Worm (Caenorhabditis elegans): ENCODE measurements around the gene srw-119.

srw-119 gene

ce11 chrV:2999736-3000135 is at the start of gene srw-119:
Gene srw-119 (minus strand): TSS chrV:2999836.
- TF ChIP-seq ceh-36 (tag; optimal IDR thresholded peaks at IDR 0.05) (no peak), F13C5.2 (tag; optimal IDR thresholded peaks at IDR 0.05) (no peak), hnd-1 (tag; optimal IDR thresholded peaks at IDR 0.05) (no peak), tbx-11 (GFP tag; IDR thresholded peaks at IDR 0.05) (no peak), aly-1 (tag; optimal IDR thresholded peaks at IDR 0.05) (no peak), flt-1 (GFP tag; IDR thresholded peaks at IDR 0.05) (no peak), scrt-1 (GFP tag; IDR thresholded peaks at IDR 0.05) (no peak), ceh-13 (GFP tag; optimal IDR thresholded peaks at IDR 0.05) (no peak), B0310.2 (tag; optimal IDR thresholded peaks at IDR 0.05) (no peak), ama-1 (optimal IDR thresholded peaks at IDR 0.05) (no peak), tra-4 (tag; optimal IDR thresholded peaks at IDR 0.05) (no peak), hmbx-1 (tag; optimal IDR thresholded peaks at IDR 0.05) (no peak), sea-1 (GFP tag; conservative IDR thresholded peaks at IDR 0.05) (no peak), tbx-37 (GFP tag; conservative IDR thresholded peaks at IDR 0.05) (no peak), hmg-4 (GFP tag; optimal IDR thresholded peaks at IDR 0.05) (no peak), pes-1 (GFP tag; IDR thresholded peaks at IDR 0.05) (no peak), ets-7 (tag; optimal IDR thresholded peaks at IDR 0.05) (no peak)

DNA sequence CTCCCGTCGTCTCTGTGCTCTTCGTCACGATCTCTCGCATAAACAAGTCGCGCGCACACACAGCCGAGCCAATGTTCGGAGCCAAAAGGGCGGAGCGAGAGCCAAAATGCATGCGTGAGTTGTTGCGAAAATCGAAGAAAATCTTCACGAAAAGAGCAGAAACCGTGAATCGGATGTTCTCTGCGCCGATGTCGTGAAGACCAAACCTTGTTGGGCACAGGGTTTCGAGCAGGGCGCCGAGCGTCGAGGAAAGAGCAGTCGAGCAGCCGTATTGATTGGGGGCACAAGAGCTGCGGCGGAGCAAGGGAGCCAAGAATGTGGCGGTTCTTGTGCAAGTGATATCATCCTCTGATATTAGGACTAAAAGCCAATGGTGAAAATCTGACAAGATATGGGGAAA is 46.7 kb upstream of the srw-119 start:
- TF ChIP-seq flt-1 (GFP tag; IDR thresholded peaks at IDR 0.05) (no peak), tbx-11 (GFP tag; IDR thresholded peaks at IDR 0.05) (no peak), scrt-1 (GFP tag; IDR thresholded peaks at IDR 0.05) (no peak), hnd-1 (tag; optimal IDR thresholded peaks at IDR 0.05) (no peak), tbx-37 (GFP tag; conservative IDR thresholded peaks at IDR 0.05) (no peak), hmbx-1 (tag; optimal IDR thresholded peaks at IDR 0.05) (no peak), F13C5.2 (tag; optimal IDR thresholded peaks at IDR 0.05) (no peak), sea-1 (GFP tag; conservative IDR thresholded peaks at IDR 0.05) (no peak), ceh-36 (tag; optimal IDR thresholded peaks at IDR 0.05) (no peak), ama-1 (optimal IDR thresholded peaks at IDR 0.05) (no peak), B0310.2 (tag; optimal IDR thresholded peaks at IDR 0.05) (no peak), ceh-13 (GFP tag; optimal IDR thresholded peaks at IDR 0.05) (no peak), hmg-4 (GFP tag; optimal IDR thresholded peaks at IDR 0.05) (no peak), tra-4 (tag; optimal IDR thresholded peaks at IDR 0.05) (no peak), aly-1 (tag; optimal IDR thresholded peaks at IDR 0.05) (no peak), ets-7 (tag; optimal IDR thresholded peaks at IDR 0.05) (no peak), pes-1 (GFP tag; IDR thresholded peaks at IDR 0.05) (no peak)

- TF ChIP-seq tra-4 (tag; optimal IDR thresholded peaks at IDR 0.05) (no peak), F13C5.2 (tag; optimal IDR thresholded peaks at IDR 0.05) (no peak), scrt-1 (GFP tag; IDR thresholded peaks at IDR 0.05) (no peak), tbx-11 (GFP tag; IDR thresholded peaks at IDR 0.05) (no peak), flt-1 (GFP tag; IDR thresholded peaks at IDR 0.05) (no peak), ceh-13 (GFP tag; optimal IDR thresholded peaks at IDR 0.05) (no peak), B0310.2 (tag; optimal IDR thresholded peaks at IDR 0.05) (no peak), tbx-37 (GFP tag; conservative IDR thresholded peaks at IDR 0.05) (no peak)
Measured at ce11 chrV:3044837-3045236, 45.2 kb upstream of the srw-119 start, which contains the start of gene F59D6.1. Gene F59D6.1 (plus strand): TSS chrV:3045137.

DNA sequence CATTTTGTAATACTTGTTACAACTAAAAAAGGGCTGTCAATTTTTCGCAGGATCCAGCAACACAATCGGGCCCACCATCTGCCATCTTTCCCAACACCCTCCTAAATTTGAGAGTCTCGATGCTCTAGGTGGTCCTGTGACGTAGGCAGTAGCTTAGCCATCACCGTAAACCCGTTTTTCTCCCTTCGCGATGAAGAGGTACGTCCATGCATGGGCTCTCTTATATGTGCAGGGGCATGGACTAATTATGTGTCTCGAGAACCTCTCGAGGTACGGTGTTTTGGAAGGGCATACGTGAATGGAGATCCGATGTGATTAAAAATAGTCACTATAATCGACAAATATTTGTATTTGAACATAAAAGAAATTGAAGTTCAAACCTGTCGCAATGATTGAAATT is 41.3 kb upstream of the srw-119 start:
- TF ChIP-seq B0310.2 (tag; optimal IDR thresholded peaks at IDR 0.05) (no peak), sea-1 (GFP tag; conservative IDR thresholded peaks at IDR 0.05) (no peak), ets-7 (tag; optimal IDR thresholded peaks at IDR 0.05) (no peak), hnd-1 (tag; optimal IDR thresholded peaks at IDR 0.05) (no peak), F13C5.2 (tag; optimal IDR thresholded peaks at IDR 0.05) (no peak), pes-1 (GFP tag; IDR thresholded peaks at IDR 0.05) (no peak), tra-4 (tag; optimal IDR thresholded peaks at IDR 0.05) (no peak), ama-1 (optimal IDR thresholded peaks at IDR 0.05) (no peak), ceh-13 (GFP tag; optimal IDR thresholded peaks at IDR 0.05) (no peak)

ce11 chrV:3039282-3039681 is 39.6 kb upstream of the srw-119 start, which contains the start of gene chpf-2:
Gene chpf-2 (minus strand): TSS chrV:3039382.
- TF ChIP-seq F13C5.2 (tag; optimal IDR thresholded peaks at IDR 0.05): no peak
- no peak for TF ChIP-seq hmg-4 (GFP tag; optimal IDR thresholded peaks at IDR 0.05)
- no peak for TF ChIP-seq scrt-1 (GFP tag; IDR thresholded peaks at IDR 0.05)
- no peak for TF ChIP-seq flt-1 (GFP tag; IDR thresholded peaks at IDR 0.05)
- no peak for TF ChIP-seq aly-1 (tag; optimal IDR thresholded peaks at IDR 0.05)
- no peak for TF ChIP-seq hmbx-1 (tag; optimal IDR thresholded peaks at IDR 0.05)
- TF ChIP-seq ama-1 (optimal IDR thresholded peaks at IDR 0.05): no peak
- TF ChIP-seq tbx-37 (GFP tag; conservative IDR thresholded peaks at IDR 0.05): no peak

DNA sequence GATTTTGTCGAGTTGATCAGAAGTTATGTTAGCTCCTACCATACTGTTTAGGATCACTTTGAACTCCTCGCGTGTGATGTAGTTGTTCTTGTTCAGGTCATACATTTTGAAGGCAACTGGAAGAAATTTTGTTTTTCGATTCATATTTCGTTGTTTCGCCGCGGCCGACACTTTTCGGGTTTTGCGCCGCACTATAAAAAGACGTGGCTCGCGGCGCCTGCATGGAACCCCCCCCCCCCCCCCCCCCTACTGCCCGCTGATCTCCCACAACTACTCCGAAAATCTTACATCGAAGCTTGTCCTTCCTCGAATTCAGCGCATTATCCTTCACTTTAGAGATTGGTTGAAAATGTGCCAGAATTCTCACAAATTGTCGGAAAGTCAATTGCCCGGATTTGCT is 38.4 kb upstream of the srw-119 start:
- TF ChIP-seq hmbx-1 (tag; optimal IDR thresholded peaks at IDR 0.05) (no peak), pes-1 (GFP tag; IDR thresholded peaks at IDR 0.05) (no peak), tbx-11 (GFP tag; IDR thresholded peaks at IDR 0.05) (no peak), tra-4 (tag; optimal IDR thresholded peaks at IDR 0.05) (no peak), scrt-1 (GFP tag; IDR thresholded peaks at IDR 0.05) (no peak), ets-7 (tag; optimal IDR thresholded peaks at IDR 0.05) (no peak), F13C5.2 (tag; optimal IDR thresholded peaks at IDR 0.05) (no peak), hmg-4 (GFP tag; optimal IDR thresholded peaks at IDR 0.05) (no peak), flt-1 (GFP tag; IDR thresholded peaks at IDR 0.05) (no peak), aly-1 (tag; optimal IDR thresholded peaks at IDR 0.05) (no peak), hnd-1 (tag; optimal IDR thresholded peaks at IDR 0.05) (no peak), ceh-13 (GFP tag; optimal IDR thresholded peaks at IDR 0.05) (no peak), ceh-36 (tag; optimal IDR thresholded peaks at IDR 0.05) (no peak), sea-1 (GFP tag; conservative IDR thresholded peaks at IDR 0.05) (no peak), B0310.2 (tag; optimal IDR thresholded peaks at IDR 0.05) (no peak), ama-1 (optimal IDR thresholded peaks at IDR 0.05) (no peak), tbx-37 (GFP tag; conservative IDR thresholded peaks at IDR 0.05) (no peak)

DNA sequence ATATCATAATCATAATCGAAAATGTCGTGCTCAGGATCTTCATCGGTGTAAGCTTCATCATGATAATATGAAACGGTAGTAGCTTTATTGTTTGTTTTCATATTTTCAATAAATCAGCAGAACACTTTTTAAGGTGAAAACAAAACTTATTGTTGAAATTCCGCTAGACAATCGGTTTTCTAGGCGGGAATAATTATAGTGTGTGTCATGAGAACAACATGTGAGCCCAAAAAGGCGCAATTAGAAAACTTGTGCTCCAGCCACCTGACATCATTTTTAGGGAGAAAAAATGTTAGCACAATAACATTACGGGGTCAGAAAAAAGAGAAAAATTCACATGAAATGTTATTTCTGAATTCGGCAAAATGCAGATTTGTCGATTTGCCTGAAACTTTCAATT is 34.6 kb upstream of the srw-119 start, which contains the start of gene srw-8:
TSS of gene srw-8 (minus strand) at position 101 of the 400 bp plus-strand sequence.
- TF ChIP-seq F13C5.2 (tag; optimal IDR thresholded peaks at IDR 0.05) (no peak), tbx-11 (GFP tag; IDR thresholded peaks at IDR 0.05) (no peak), hmbx-1 (tag; optimal IDR thresholded peaks at IDR 0.05) (no peak), B0310.2 (tag; optimal IDR thresholded peaks at IDR 0.05) (no peak)

DNA sequence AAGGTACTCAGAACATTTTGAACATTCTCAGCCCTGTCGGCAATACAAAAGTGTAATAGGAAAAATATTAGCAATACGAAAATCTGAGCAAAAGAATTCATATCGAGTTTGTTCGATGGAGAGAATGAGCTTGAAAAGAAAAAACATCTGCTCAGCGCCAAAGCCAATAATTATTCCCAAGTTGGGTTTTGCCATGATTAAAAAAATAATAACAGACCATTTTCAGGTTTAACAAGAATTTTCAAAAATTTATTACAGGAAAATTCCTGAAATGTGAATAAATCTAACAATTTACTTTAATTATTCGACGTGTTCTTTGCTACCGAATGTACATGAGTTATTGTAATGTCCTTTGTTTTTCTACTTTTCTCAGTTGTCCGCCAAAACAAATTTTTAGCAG is 32.7 kb upstream of the srw-119 start, which contains the start of gene irld-38:
TSS of gene irld-38 (minus strand) at position 101 of the 400 bp plus-strand sequence.
- no peak for TF ChIP-seq ceh-36 (tag; optimal IDR thresholded peaks at IDR 0.05)
